Worm (Caenorhabditis elegans) whole organism, early embryonic: Measurements from ENCODE around the gene flp-21.

ENCODE experiments used
- ceh-36 ChIP-seq: sonication (generic microtip); optimal IDR thresholded peaks from 2 replicates; lab custom pipeline; 2016; ENCODE audit warnings: missing genetic modification characterization, inconsistent platforms, missing compliant biosample characterization
- flt-1 ChIP-seq: fragments of 200-800 bp; sonication (Bioruptor generic); IDR thresholded peaks from 2 replicates; pipeline ENCODE4 v1.3.6; 2022; ENCODE audit warnings: missing genetic modification characterization, missing compliant biosample characterization
- hmg-4 ChIP-seq: fragments of 200-800 bp; sonication (Bioruptor generic); optimal IDR thresholded peaks from 2 replicates; lab custom pipeline; 2018; ENCODE audit warnings: mild to moderate bottlenecking, missing genetic modification characterization, missing compliant biosample characterization
- hnd-1 ChIP-seq: sonication (generic microtip); optimal IDR thresholded peaks from 2 replicates; lab custom pipeline; 2016; ENCODE audit warnings: missing genetic modification characterization, missing compliant biosample characterization
- sea-1 ChIP-seq: fragments of 200-800 bp; sonication (Bioruptor generic); conservative IDR thresholded peaks from 2 replicates; pipeline ENCODE4 v1.3.6; 2022; ENCODE audit warnings: missing genetic modification characterization, missing compliant biosample characterization
- tbx-37 ChIP-seq: fragments of 200-800 bp; sonication (Bioruptor generic); conservative IDR thresholded peaks from 2 replicates; pipeline ENCODE4 v1.3.6; 2022; ENCODE audit warnings: missing genetic modification reagents, missing genetic modification characterization, missing compliant biosample characterization
- tra-4 ChIP-seq: sonication (generic microtip); optimal IDR thresholded peaks from 2 replicates; lab custom pipeline; 2017; ENCODE audit warnings: missing genetic modification characterization, missing compliant biosample characterization

- TF ChIP-seq sea-1 (GFP tag; lab: Robert Waterston, UW) (no peak), flt-1 (no peak), ceh-36 (no peak), tbx-37 (no peak), hmg-4 (GFP tag; lab: Kevin White, UChicago) (no peak), hnd-1 (tag; lab: Kevin White, UChicago) (no peak), tra-4 (no peak)
Measured at ce11 chrV:7774143-7774595, 19.0 kb upstream of the flp-21 start, which contains the start of gene grl-10.
